Worm (Caenorhabditis elegans) whole organism, late embryonic: Measurements from ENCODE around the gene C17G1.14.

Experiments used
- hlh-30 ChIP-seq: sonication (generic microtip); optimal IDR thresholded peaks from 2 replicates; lab custom pipeline; 2017; ENCODE audit warnings: antibody characterized with exemption, missing genetic modification characterization, missing compliant biosample characterization; ENCODE audit not compliant: insufficient read depth
- mec-3 ChIP-seq: sonication (generic microtip); optimal IDR thresholded peaks from 2 replicates; lab custom pipeline; 2016; ENCODE audit warnings: borderline replicate concordance, missing genetic modification characterization, missing compliant biosample characterization
- pha-2 ChIP-seq: sonication (generic microtip); optimal IDR thresholded peaks from 2 replicates; lab custom pipeline; 2017; ENCODE audit warnings: mild to moderate bottlenecking, missing genetic modification characterization, missing compliant biosample characterization
- pqm-1 ChIP-seq: sonication (generic microtip); optimal IDR thresholded peaks from 2 replicates; lab custom pipeline; 2016; ENCODE audit warnings: missing genetic modification characterization, missing compliant biosample characterization
- rnt-1 ChIP-seq: sonication (generic microtip); optimal IDR thresholded peaks from 2 replicates; lab custom pipeline; 2016; ENCODE audit warnings: missing genetic modification characterization, missing compliant biosample characterization

- TF ChIP-seq pha-2 (tag; lab: Kevin White, UChicago) (no peak), hlh-30 (tag; lab: Kevin White, UChicago) (no peak), mec-3 (tag; lab: Kevin White, UChicago) (no peak), pqm-1 (tag; lab: Kevin White, UChicago) (no peak), rnt-1 (tag; lab: Kevin White, UChicago) (no peak)
These were observed 37.6 kb downstream of the C17G1.14 start, which contains the start of gene mgl-1 for ce11 chrX:9976206-9976605.
